Worm (Caenorhabditis elegans) whole organism, L4/young adult: ENCODE results near the gene C17H11.1.
"Not testable (repeated sequence)": the region's sequence is repeated elsewhere in the genome, so short reads cannot be mapped to it uniquely, and the experiment has no call there.

Experiments used
- W03F9.2 ChIP-seq: fragments of 150-350 bp; optimal IDR thresholded peaks from 2 replicates; lab custom pipeline; 2014; ENCODE audit warnings: missing biosample characterization, missing genetic modification characterization
- dao-5 ChIP-seq: sonication (generic microtip); optimal IDR thresholded peaks from 2 replicates; lab custom pipeline; 2016; ENCODE audit warnings: missing genotype, missing genetic modification characterization, moderate library complexity, missing compliant biosample characterization
- him-1 ChIP-seq: sonication (generic microtip); optimal IDR thresholded peaks from 2 replicates; lab custom pipeline; 2016; ENCODE audit warnings: missing genotype, missing genetic modification reagents, missing genetic modification characterization, missing compliant biosample characterization

DNA sequence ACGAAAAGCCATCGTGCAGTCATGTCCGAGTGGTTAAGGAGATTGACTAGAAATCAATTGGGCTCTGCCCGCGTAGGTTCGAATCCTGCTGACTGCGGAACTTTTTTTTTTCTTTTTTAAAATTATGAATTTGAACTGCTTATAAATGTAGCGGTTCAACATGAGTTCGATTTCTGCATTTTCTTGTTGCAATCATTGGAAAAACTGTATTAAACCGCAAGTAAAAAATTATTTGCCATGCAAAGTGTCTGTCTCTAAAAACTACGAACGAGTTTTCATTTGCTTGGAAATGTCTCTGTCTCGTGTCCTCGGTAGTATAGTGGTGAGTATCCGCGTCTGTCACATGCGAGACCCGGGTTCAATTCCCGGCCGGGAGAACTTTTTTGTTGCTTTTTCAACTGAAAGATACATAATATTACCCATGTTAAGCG, 18.2 kb upstream of the C17H11.1 start:
- not testable (repeated sequence) for TF ChIP-seq him-1, W03F9.2 (tag; lab: Kevin White, UChicago)
- TF ChIP-seq dao-5 (tag; lab: Kevin White, UChicago): peak; percentile 30
